Worm (Caenorhabditis elegans): ENCODE data around the gene Y59H11AR.3.

- TF ChIP-seq hlh-17 (GFP tag; optimal IDR thresholded peaks at IDR 0.05; ENCODE audit: borderline replicate concordance) (no peak), fkh-10 (GFP tag; optimal IDR thresholded peaks at IDR 0.05) (no peak), ama-1 (optimal IDR thresholded peaks at IDR 0.05) (no peak), nhr-47 (tag; optimal IDR thresholded peaks at IDR 0.05) (no peak), fkh-4 (tag; optimal IDR thresholded peaks at IDR 0.05; ENCODE audit: borderline replicate concordance) (no peak), fos-1 (tag; optimal IDR thresholded peaks at IDR 0.05) (no peak), jun-1 (tag; optimal IDR thresholded peaks at IDR 0.05) (no peak), efl-1 (optimal IDR thresholded peaks at IDR 0.05) (no peak), efl-1 (GFP tag; optimal IDR thresholded peaks at IDR 0.05 in 1 of 2) (no peak), alr-1 (tag; optimal IDR thresholded peaks at IDR 0.05; ENCODE audit: borderline replicate concordance) (no peak), unc-86 (tag; optimal IDR thresholded peaks at IDR 0.05) (no peak)
These were observed 13.0 kb upstream of the Y59H11AR.3 start for ce11 chrIV:8608204-8608603.
